Fruit fly (Drosophila melanogaster) whole organism, embryonic: ENCODE results near the gene CaBP1.

Experiments
- CG10366 ChIP-seq: fragments of 200-800 bp; sonication (Bioruptor generic); IDR thresholded peaks from 2 replicates; pipeline ENCODE4 v1.3.6; 2022; ENCODE audit warnings: missing biosample characterization, missing genetic modification characterization
- CG12659 ChIP-seq: fragments of 200-800 bp; sonication (Bioruptor generic); optimal IDR thresholded peaks from 3 replicates; lab custom pipeline; 2017; ENCODE audit warnings: mild to moderate bottlenecking, missing biosample characterization, missing genetic modification reagents, missing genetic modification characterization
- CG14710 ChIP-seq: fragments of 200-800 bp; sonication (Bioruptor generic); optimal IDR thresholded peaks from 3 replicates; lab custom pipeline; 2019; ENCODE audit warnings: missing biosample characterization, mild to moderate bottlenecking, missing genetic modification characterization, moderate library complexity
- CG15073 ChIP-seq: fragments of 200-800 bp; sonication (Bioruptor generic); optimal IDR thresholded peaks from 2 replicates; lab custom pipeline; 2016; ENCODE audit warnings: missing biosample characterization, missing genetic modification characterization
- CG1647 ChIP-seq: fragments of 200-800 bp; sonication (Bioruptor generic); optimal IDR thresholded peaks from 3 replicates; lab custom pipeline; 2016; ENCODE audit warnings: missing biosample characterization, missing genetic modification characterization
- CG18599 ChIP-seq: fragments of 200-800 bp; sonication (Bioruptor generic); optimal IDR thresholded peaks from 3 replicates; lab custom pipeline; 2017; ENCODE audit warnings: missing biosample characterization, missing genetic modification characterization, mild to moderate bottlenecking, moderate library complexity, missing genetic modification reagents
- CG3163 ChIP-seq: fragments of 200-800 bp; sonication (Bioruptor generic); optimal IDR thresholded peaks from 3 replicates; lab custom pipeline; 2016; ENCODE audit warnings: missing biosample characterization, missing genetic modification characterization
- CG34376 ChIP-seq: fragments of 200-800 bp; sonication (Bioruptor generic); optimal IDR thresholded peaks from 2 replicates; lab custom pipeline; 2018; ENCODE audit warnings: missing biosample characterization, mild to moderate bottlenecking, missing genetic modification characterization
- CG4282 ChIP-seq: fragments of 200-800 bp; sonication (Bioruptor generic); optimal IDR thresholded peaks from 2 replicates; lab custom pipeline; 2016; ENCODE audit warnings: missing biosample characterization, missing genetic modification characterization
- CG4328 ChIP-seq: fragments of 200-800 bp; sonication (Bioruptor generic); optimal IDR thresholded peaks from 3 replicates; lab custom pipeline; 2017; ENCODE audit warnings: missing biosample characterization, missing genetic modification reagents, missing genetic modification characterization
- CG4617 ChIP-seq: fragments of 200-800 bp; sonication (Bioruptor generic); optimal IDR thresholded peaks from 3 replicates; lab custom pipeline; 2016; ENCODE audit warnings: missing biosample characterization, missing genetic modification characterization, borderline replicate concordance
- CG6683 ChIP-seq: fragments of 200-800 bp; sonication (Bioruptor generic); optimal IDR thresholded peaks from 2 replicates; lab custom pipeline; 2017; ENCODE audit warnings: missing biosample characterization, mild to moderate bottlenecking, missing genetic modification characterization, missing genetic modification reagents
- CG7745 ChIP-seq: fragments of 200-800 bp; sonication (Bioruptor generic); optimal IDR thresholded peaks from 2 replicates; lab custom pipeline; 2018; ENCODE audit warnings: missing biosample characterization, mild to moderate bottlenecking, missing genetic modification characterization, moderate library complexity
- D ChIP-seq, 2 experiments: fragments of 200-800 bp in 1 of 2; fragments of >200 bp in 1 of 2; sonication (Bioruptor generic) in 1 of 2; optimal IDR thresholded peaks; 2 replicates in 1 of 2; 3 replicates in 1 of 2; lab custom pipeline; 2017; ENCODE audit warnings: mild to moderate bottlenecking in 1 of 2, missing biosample characterization in 1 of 2, missing genetic modification characterization in 1 of 2, missing genetic modification reagents in 1 of 2
- Dip2 ChIP-seq: fragments of 200-800 bp; sonication (Bioruptor generic); IDR thresholded peaks from 2 replicates; pipeline ENCODE4 v1.3.6; 2022; ENCODE audit warnings: missing biosample characterization, missing genetic modification characterization
- Eip74EF ChIP-seq, 2 experiments: fragments of 200-800 bp in 1 of 2; fragments of >200 bp in 1 of 2; sonication (Bioruptor generic) in 1 of 2; optimal IDR thresholded peaks; 2 replicates each; lab custom pipeline; 2017 to 2019; ENCODE audit warnings: missing biosample characterization in 2 of 2, missing genetic modification characterization in 2 of 2, mild to moderate bottlenecking in 1 of 2, moderate library complexity in 1 of 2
- Ets97D ChIP-seq: fragments of 200-800 bp; sonication (Bioruptor generic); optimal IDR thresholded peaks from 3 replicates; lab custom pipeline; 2016; ENCODE audit warnings: missing biosample characterization, missing genetic modification characterization
- GATAe ChIP-seq: fragments of 200-800 bp; sonication (Bioruptor generic); conservative IDR thresholded peaks from 2 replicates; pipeline ENCODE4 v1.3.6; 2022; ENCODE audit warnings: missing biosample characterization, missing genetic modification characterization
- HLHmδ ChIP-seq: fragments of 200-800 bp; sonication (Bioruptor generic); optimal IDR thresholded peaks from 2 replicates; lab custom pipeline; 2018; ENCODE audit warnings: missing biosample characterization, mild to moderate bottlenecking, missing genetic modification characterization, moderate library complexity
- Lim3 ChIP-seq: fragments of 200-800 bp; sonication (Bioruptor generic); IDR thresholded peaks from 2 replicates; pipeline ENCODE4 v1.3.6; 2022; ENCODE audit warnings: missing biosample characterization, missing genetic modification characterization
- Myb ChIP-seq: fragments of 200-800 bp; sonication (Bioruptor generic); optimal IDR thresholded peaks from 2 replicates; lab custom pipeline; 2016; ENCODE audit warnings: missing biosample characterization, missing genetic modification characterization
- Neu2 ChIP-seq: fragments of 200-800 bp; sonication (Bioruptor generic); optimal IDR thresholded peaks from 3 replicates; lab custom pipeline; 2016; ENCODE audit warnings: missing biosample characterization, missing genetic modification characterization, borderline replicate concordance
- Ptx1 ChIP-seq: fragments of 200-800 bp; sonication (Bioruptor generic); IDR thresholded peaks from 2 replicates; pipeline ENCODE4 v1.3.6; 2022; ENCODE audit warnings: missing biosample characterization, missing genetic modification characterization
- abd-A ChIP-seq: fragments of 200-800 bp; sonication (Bioruptor generic); optimal IDR thresholded peaks from 3 replicates; lab custom pipeline; 2019; ENCODE audit warnings: missing biosample characterization, mild to moderate bottlenecking, missing genetic modification characterization, moderate library complexity
- bbx ChIP-seq: fragments of 200-800 bp; sonication (Bioruptor generic); IDR thresholded peaks from 2 replicates; pipeline ENCODE4 v1.3.6; 2022; ENCODE audit warnings: missing biosample characterization, missing genetic modification characterization; ENCODE audit not compliant: partially characterized antibody
- caup ChIP-seq: fragments of 200-800 bp; sonication (Bioruptor generic); optimal IDR thresholded peaks from 3 replicates; lab custom pipeline; 2017; ENCODE audit warnings: missing biosample characterization, mild to moderate bottlenecking, missing genetic modification characterization, moderate library complexity; ENCODE audit not compliant: severe bottlenecking
- chinmo ChIP-seq: fragments of 200-800 bp; sonication (Bioruptor generic); IDR thresholded peaks from 4 replicates; pipeline ENCODE4 v1.3.6; 2022; ENCODE audit warnings: missing biosample characterization, missing genetic modification characterization; ENCODE audit not compliant: partially characterized antibody
- da ChIP-seq: fragments of 200-800 bp; sonication (Bioruptor generic); optimal IDR thresholded peaks from 2 replicates; lab custom pipeline; 2016; ENCODE audit warnings: missing biosample characterization, missing genetic modification characterization
- en ChIP-seq: fragments of 200-800 bp; sonication (Bioruptor generic); optimal IDR thresholded peaks from 2 replicates; lab custom pipeline; 2016; ENCODE audit warnings: missing biosample characterization, missing genetic modification characterization
- fd102C ChIP-seq: fragments of 200-800 bp; sonication (Bioruptor generic); optimal IDR thresholded peaks from 2 replicates; lab custom pipeline; 2018; ENCODE audit warnings: missing biosample characterization, mild to moderate bottlenecking, missing genetic modification characterization, moderate library complexity
- gcm ChIP-seq: fragments of 200-800 bp; sonication (Bioruptor generic); optimal IDR thresholded peaks from 2 replicates; lab custom pipeline; 2019; ENCODE audit warnings: missing biosample characterization, mild to moderate bottlenecking, missing genetic modification characterization, moderate library complexity
- gem ChIP-seq: fragments of 200-800 bp; sonication (Bioruptor generic); optimal IDR thresholded peaks from 2 replicates; lab custom pipeline; 2019; ENCODE audit warnings: missing biosample characterization, mild to moderate bottlenecking, missing genetic modification characterization, moderate library complexity
- gro ChIP-seq: fragments of 200-800 bp; sonication (Bioruptor generic); optimal IDR thresholded peaks from 2 replicates; lab custom pipeline; 2016; ENCODE audit warnings: missing biosample characterization, missing genetic modification characterization
- ind ChIP-seq: fragments of 200-800 bp; sonication (Bioruptor generic); optimal IDR thresholded peaks from 3 replicates; lab custom pipeline; 2016; ENCODE audit warnings: missing biosample characterization, missing genetic modification characterization
- ken ChIP-seq: fragments of 200-800 bp; sonication (Bioruptor generic); IDR thresholded peaks from 3 replicates; pipeline ENCODE4 v1.3.6; 2022; ENCODE audit warnings: missing biosample characterization, missing genetic modification characterization
- lmd ChIP-seq: fragments of 200-800 bp; sonication (Bioruptor generic); IDR thresholded peaks from 2 replicates; pipeline ENCODE4 v1.3.6; 2022; ENCODE audit warnings: missing biosample characterization, missing genetic modification characterization
- mld ChIP-seq: fragments of 200-800 bp; sonication (Bioruptor generic); IDR thresholded peaks from 3 replicates; pipeline ENCODE4 v1.3.6; 2022; ENCODE audit warnings: missing biosample characterization, missing genetic modification characterization; ENCODE audit not compliant: partially characterized antibody
- nom ChIP-seq: fragments of 200-800 bp; sonication (Bioruptor generic); optimal IDR thresholded peaks from 2 replicates; lab custom pipeline; 2017; ENCODE audit warnings: missing biosample characterization, missing genetic modification characterization, mild to moderate bottlenecking, moderate library complexity, missing genetic modification reagents
- odd ChIP-seq: fragments of 200-800 bp; sonication (Bioruptor generic); optimal IDR thresholded peaks from 2 replicates; lab custom pipeline; 2017; ENCODE audit warnings: missing biosample characterization, mild to moderate bottlenecking, missing genetic modification characterization
- phol ChIP-seq: fragments of 200-800 bp; sonication (Bioruptor generic); optimal IDR thresholded peaks from 3 replicates; lab custom pipeline; 2018; ENCODE audit warnings: missing biosample characterization, mild to moderate bottlenecking, missing genetic modification characterization, moderate library complexity
- pita ChIP-seq: fragments of 200-800 bp; sonication (Bioruptor generic); optimal IDR thresholded peaks from 2 replicates; lab custom pipeline; 2017; ENCODE audit warnings: missing biosample characterization, mild to moderate bottlenecking, missing genetic modification characterization
- prd ChIP-seq, 3 experiments: fragments of >200 bp in 2 of 3; fragments of 200-800 bp in 1 of 3; sonication (Bioruptor generic) in 1 of 3; optimal IDR thresholded peaks in 2 of 3; IDR thresholded peaks in 1 of 3; 2 replicates in 2 of 3; 3 replicates in 1 of 3; pipeline versions ENCODE4 v1.3.6 to Lab custom; 2017 to 2022; ENCODE audit warnings: missing biosample characterization in 1 of 3, missing genetic modification characterization in 1 of 3
- ranshi ChIP-seq: fragments of 200-800 bp; sonication (Bioruptor generic); IDR thresholded peaks from 2 replicates; pipeline ENCODE4 v1.3.6; 2022; ENCODE audit warnings: missing biosample characterization, missing genetic modification characterization
- seq ChIP-seq: fragments of 200-800 bp; sonication (Bioruptor generic); IDR thresholded peaks from 2 replicates; pipeline ENCODE4 v1.3.6; 2022; ENCODE audit warnings: missing biosample characterization, missing genetic modification characterization
- sna ChIP-seq: fragments of 200-800 bp; sonication (Bioruptor generic); IDR thresholded peaks from 2 replicates; pipeline ENCODE4 v1.3.6; 2022; ENCODE audit warnings: missing biosample characterization, missing genetic modification characterization; ENCODE audit not compliant: partially characterized antibody
- sr ChIP-seq: fragments of 200-800 bp; sonication (Bioruptor generic); IDR thresholded peaks from 3 replicates; pipeline ENCODE4 v1.3.6; 2022; ENCODE audit warnings: missing biosample characterization, missing genetic modification characterization
- ttk ChIP-seq: fragments of 200-800 bp; sonication (Bioruptor generic); IDR thresholded peaks from 2 replicates; pipeline ENCODE4 v2.1.2; 2022; ENCODE audit warnings: missing biosample characterization, missing genetic modification characterization
- zen2 ChIP-seq: fragments of 200-800 bp; sonication (Bioruptor generic); IDR thresholded peaks from 3 replicates; pipeline ENCODE4 v1.3.6; 2022; ENCODE audit warnings: missing biosample characterization, missing genetic modification characterization; ENCODE audit not compliant: partially characterized antibody

Gene CaBP1

DNA sequence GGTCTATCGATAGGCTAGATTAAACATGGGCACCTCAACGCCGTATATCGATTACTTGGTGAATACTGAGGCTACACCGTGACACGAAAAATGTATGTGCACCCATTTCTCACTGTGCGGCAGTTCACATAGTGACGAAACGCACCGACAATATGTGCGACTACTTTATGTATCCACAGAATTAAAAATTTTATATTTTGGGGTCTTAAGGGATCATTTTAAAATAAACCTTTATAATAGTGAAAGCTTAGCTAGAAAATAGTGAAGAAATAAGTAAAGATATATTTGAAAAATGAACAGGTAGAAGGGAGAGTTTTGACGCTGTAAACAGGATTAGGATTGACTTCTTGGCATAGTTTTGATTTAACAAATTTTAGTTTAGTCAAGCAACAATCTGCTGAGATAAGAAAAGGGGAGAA is 27.4 kb downstream of the CaBP1 start, which contains the start of gene mRpL4 (continued):
- TF ChIP-seq gem (tag; lab: Kevin White, UChicago) (peak; percentile 71), en (GFP tag; lab: Kevin White, UChicago) (peak; percentile 15), CG4328 (GFP tag; lab: Kevin White, UChicago) (peak; percentile 6), ranshi (GFP tag; lab: Robert Waterston, UW) (peak; percentile 74; the same call in 1 of the 2 replicates), CG3163 (GFP tag; lab: Kevin White, UChicago) (peak; percentile 58), nom (GFP tag; lab: Kevin White, UChicago) (no peak), ken (GFP tag; lab: Robert Waterston, UW) (peak; percentile 65; the same call in 1 of the 3 replicates), Myb (GFP tag; lab: Kevin White, UChicago) (peak; percentile 55), CG4617 (GFP tag; lab: Kevin White, UChicago) (peak; percentile 89), CG15073 (GFP tag; lab: Kevin White, UChicago) (peak; percentile 36), odd (GFP tag; lab: Kevin White, UChicago) (no peak), gro (GFP tag; lab: Kevin White, UChicago) (peak; percentile 68), seq (GFP tag; lab: Robert Waterston, UW) (no peak), HLHmδ (no peak), caup (GFP tag; lab: Kevin White, UChicago) (no peak), Neu2 (GFP tag; lab: Kevin White, UChicago) (no peak), ttk (GFP tag; lab: Robert Waterston, UW) (peak; percentile 65; the same call in 1 of the 2 replicates), lmd (GFP tag; lab: Robert Waterston, UW) (peak; percentile 76), pita (GFP tag; lab: Kevin White, UChicago) (no peak), abd-A (no peak), Dip2 (GFP tag; lab: Robert Waterston, UW) (no peak), CG7745 (tag; lab: Kevin White, UChicago) (no peak), mld (GFP tag; lab: Robert Waterston, UW) (peak; percentile 98), CG18599 (no peak), CG4282 (GFP tag; lab: Kevin White, UChicago) (peak; percentile 82), fd102C (GFP tag; lab: Kevin White, UChicago) (peak; percentile 33), CG12659 (GFP tag; lab: Kevin White, UChicago) (peak; percentile 80), GATAe (GFP tag; lab: Robert Waterston, UW) (no peak), chinmo (GFP tag; lab: Robert Waterston, UW) (peak; percentile 98), CG14710 (tag; lab: Kevin White, UChicago) (peak; percentile 81), sr (GFP tag; lab: Robert Waterston, UW) (no peak), phol (tag; lab: Kevin White, UChicago) (peak; percentile 79), CG34376 (GFP tag; lab: Kevin White, UChicago) (no peak), zen2 (GFP tag; lab: Robert Waterston, UW) (peak; percentile 99), D (optimal IDR thresholded peaks at IDR 0.05; lab: Kevin White, UChicago) (no peak), D (GFP tag; optimal IDR thresholded peaks at IDR 0.05; lab: Kevin White, UChicago) (no peak), gcm (GFP tag; lab: Kevin White, UChicago) (no peak), Ets97D (GFP tag; lab: Kevin White, UChicago) (peak; percentile 70), CG10366 (GFP tag; lab: Robert Waterston, UW) (0 out of 2 replicates have a peak, but pooled peaks have one; percentile 50), Eip74EF (GFP tag; optimal IDR thresholded peaks at IDR 0.05; lab: Kevin White, UChicago) (no peak), Lim3 (GFP tag; lab: Robert Waterston, UW) (no peak), ind (GFP tag; lab: Kevin White, UChicago) (peak; percentile 75), CG6683 (GFP tag; lab: Kevin White, UChicago) (no peak), da (GFP tag; lab: Kevin White, UChicago) (no peak), Ptx1 (peak; percentile 75), sna (GFP tag; lab: Robert Waterston, UW) (peak; percentile 99), bbx (GFP tag; lab: Robert Waterston, UW) (peak; percentile 99), prd (optimal IDR thresholded peaks at IDR 0.05; lab: Kevin White, UChicago) (no peak), prd (GFP tag; IDR thresholded peaks at IDR 0.05; lab: Robert Waterston, UW) (peak; percentile 81; the same call in 2 of the 3 replicates), CG1647 (peak; percentile 46)
